Fruit fly (Drosophila melanogaster) whole organism, embryonic: ENCODE measurements around the gene CG11598.

Source experiments
- CG10147 ChIP-seq: fragments of 200-800 bp; sonication (Bioruptor generic); optimal IDR thresholded peaks from 2 replicates; lab custom pipeline; 2019; ENCODE audit warnings: missing biosample characterization, mild to moderate bottlenecking, missing genetic modification characterization, moderate library complexity
- CG1024 ChIP-seq: fragments of 200-800 bp; sonication (Bioruptor generic); IDR thresholded peaks from 2 replicates; pipeline ENCODE4 v1.3.6; 2022; ENCODE audit warnings: missing biosample characterization, missing genetic modification characterization
- CG10321 ChIP-seq: fragments of 200-800 bp; sonication (Bioruptor generic); IDR thresholded peaks from 2 replicates; pipeline ENCODE4 v1.3.6; 2022; ENCODE audit warnings: missing biosample characterization, missing genetic modification characterization
- CG11456 ChIP-seq: fragments of 200-800 bp; sonication (Bioruptor generic); IDR thresholded peaks from 3 replicates; pipeline ENCODE4 v1.3.6; 2022; ENCODE audit warnings: missing biosample characterization, missing genetic modification characterization
- CG12071 ChIP-seq: fragments of 200-800 bp; sonication (Bioruptor generic); optimal IDR thresholded peaks from 3 replicates; lab custom pipeline; 2018; ENCODE audit warnings: missing biosample characterization, mild to moderate bottlenecking, missing genetic modification characterization
- CG13123 ChIP-seq: fragments of 200-800 bp; sonication (Bioruptor generic); optimal IDR thresholded peaks from 2 replicates; lab custom pipeline; 2016; ENCODE audit warnings: missing biosample characterization, missing genetic modification characterization
- CG14014 ChIP-seq: fragments of 200-800 bp; sonication (Bioruptor generic); IDR thresholded peaks from 2 replicates; pipeline ENCODE4 v1.3.6; 2022; ENCODE audit warnings: missing biosample characterization, missing genetic modification characterization
- CG15479 ChIP-seq: fragments of 200-800 bp; sonication (Bioruptor generic); optimal IDR thresholded peaks from 3 replicates; lab custom pipeline; 2019; ENCODE audit warnings: missing biosample characterization, mild to moderate bottlenecking, missing genetic modification characterization, moderate library complexity
- CG16863 ChIP-seq: fragments of 200-800 bp; sonication (Bioruptor generic); optimal IDR thresholded peaks from 3 replicates; lab custom pipeline; 2016; ENCODE audit warnings: missing biosample characterization, missing genetic modification characterization
- CG18764 ChIP-seq: fragments of 200-800 bp; sonication (Bioruptor generic); optimal IDR thresholded peaks from 3 replicates; lab custom pipeline; 2016; ENCODE audit warnings: missing biosample characterization, missing genetic modification characterization
- CG2129 ChIP-seq: fragments of 200-800 bp; sonication (Bioruptor generic); IDR thresholded peaks from 2 replicates; pipeline ENCODE4 v1.3.6; 2022; ENCODE audit warnings: missing biosample characterization, missing genetic modification characterization; ENCODE audit not compliant: partially characterized antibody
- CG4328 ChIP-seq: fragments of 200-800 bp; sonication (Bioruptor generic); optimal IDR thresholded peaks from 3 replicates; lab custom pipeline; 2017; ENCODE audit warnings: missing biosample characterization, missing genetic modification reagents, missing genetic modification characterization
- CG4404 ChIP-seq: fragments of 200-800 bp; sonication (Bioruptor generic); IDR thresholded peaks from 2 replicates; pipeline ENCODE4 v1.3.6; 2022; ENCODE audit warnings: missing biosample characterization, missing genetic modification characterization
- CG4424 ChIP-seq: fragments of 200-800 bp; sonication (Bioruptor generic); optimal IDR thresholded peaks from 3 replicates; lab custom pipeline; 2016; ENCODE audit warnings: missing biosample characterization, missing genetic modification characterization
- CG4617 ChIP-seq: fragments of 200-800 bp; sonication (Bioruptor generic); optimal IDR thresholded peaks from 3 replicates; lab custom pipeline; 2016; ENCODE audit warnings: missing biosample characterization, missing genetic modification characterization, borderline replicate concordance
- CG6813 ChIP-seq: fragments of 200-800 bp; sonication (Bioruptor generic); optimal IDR thresholded peaks from 2 replicates; lab custom pipeline; 2017; ENCODE audit warnings: missing biosample characterization, missing genetic modification characterization, mild to moderate bottlenecking, moderate library complexity, missing genetic modification reagents
- CG7556 ChIP-seq: fragments of 200-800 bp; sonication (Bioruptor generic); optimal IDR thresholded peaks from 2 replicates; lab custom pipeline; 2017; ENCODE audit warnings: missing biosample characterization, mild to moderate bottlenecking, missing genetic modification characterization
- CG7786 ChIP-seq: fragments of 200-800 bp; sonication (Bioruptor generic); optimal IDR thresholded peaks from 2 replicates; lab custom pipeline; 2016; ENCODE audit warnings: missing biosample characterization, missing genetic modification characterization
- CG8478 ChIP-seq: fragments of >200 bp; optimal IDR thresholded peaks from 2 replicates; lab custom pipeline; 2018
- CG8944 ChIP-seq: fragments of 200-800 bp; sonication (Bioruptor generic); optimal IDR thresholded peaks from 3 replicates; lab custom pipeline; 2016; ENCODE audit warnings: missing biosample characterization, missing genetic modification characterization
- CG9215 ChIP-seq: fragments of 200-800 bp; sonication (Bioruptor generic); IDR thresholded peaks from 2 replicates; pipeline ENCODE4 v1.3.6; 2022; ENCODE audit warnings: missing biosample characterization, missing genetic modification characterization
- CG9797 ChIP-seq: fragments of 200-800 bp; sonication (Bioruptor generic); optimal IDR thresholded peaks from 3 replicates; lab custom pipeline; 2018; ENCODE audit warnings: missing biosample characterization, mild to moderate bottlenecking, missing genetic modification characterization
- CG9817 ChIP-seq: fragments of 200-800 bp; sonication (Bioruptor generic); optimal IDR thresholded peaks from 2 replicates; lab custom pipeline; 2018; ENCODE audit warnings: missing biosample characterization, mild to moderate bottlenecking, missing genetic modification characterization, moderate library complexity
- Dfd ChIP-seq, 2 experiments: fragments of >200 bp; optimal IDR thresholded peaks; 2 replicates each; lab custom pipeline; 2017; ENCODE audit warnings: missing biosample characterization in 2 of 2, missing genetic modification characterization in 2 of 2
- Dip2 ChIP-seq: fragments of 200-800 bp; sonication (Bioruptor generic); IDR thresholded peaks from 2 replicates; pipeline ENCODE4 v1.3.6; 2022; ENCODE audit warnings: missing biosample characterization, missing genetic modification characterization
- GATAe ChIP-seq: fragments of 200-800 bp; sonication (Bioruptor generic); conservative IDR thresholded peaks from 2 replicates; pipeline ENCODE4 v1.3.6; 2022; ENCODE audit warnings: missing biosample characterization, missing genetic modification characterization
- Hey ChIP-seq: fragments of 200-800 bp; sonication (Bioruptor generic); optimal IDR thresholded peaks from 3 replicates; lab custom pipeline; 2018; ENCODE audit warnings: missing biosample characterization, mild to moderate bottlenecking, missing genetic modification characterization
- HmgZ ChIP-seq: fragments of 200-800 bp; sonication (Bioruptor generic); optimal IDR thresholded peaks from 2 replicates; lab custom pipeline; 2018; ENCODE audit warnings: missing biosample characterization, mild to moderate bottlenecking, missing genetic modification characterization
- Lhr ChIP-seq: fragments of 200-800 bp; sonication (Bioruptor generic); optimal IDR thresholded peaks from 3 replicates; lab custom pipeline; 2017; ENCODE audit warnings: mild to moderate bottlenecking, missing biosample characterization, missing genetic modification reagents, missing genetic modification characterization
- Nf-YC ChIP-seq: fragments of 200-800 bp; optimal IDR thresholded peaks from 3 replicates; lab custom pipeline; 2019; ENCODE audit warnings: missing biosample characterization, mild to moderate bottlenecking, missing genetic modification characterization, moderate library complexity
- Sry-β ChIP-seq: fragments of 200-800 bp; sonication (Bioruptor generic); optimal IDR thresholded peaks from 2 replicates; lab custom pipeline; 2018; ENCODE audit warnings: missing biosample characterization, mild to moderate bottlenecking, missing genetic modification characterization, moderate library complexity
- Stat92E ChIP-seq, 3 experiments: fragments of >200 bp in 2 of 3; fragments of 200-800 bp in 1 of 3; sonication (Bioruptor generic) in 1 of 3; optimal IDR thresholded peaks; 2 replicates each; lab custom pipeline; 2017 to 2019; ENCODE audit warnings: missing biosample characterization in 3 of 3, missing genetic modification characterization in 3 of 3, mild to moderate bottlenecking in 1 of 3, moderate library complexity in 1 of 3
- abd-A ChIP-seq: fragments of 200-800 bp; sonication (Bioruptor generic); optimal IDR thresholded peaks from 3 replicates; lab custom pipeline; 2019; ENCODE audit warnings: missing biosample characterization, mild to moderate bottlenecking, missing genetic modification characterization, moderate library complexity
- ash1 ChIP-seq: fragments of 200-800 bp; sonication (Bioruptor generic); optimal IDR thresholded peaks from 2 replicates; lab custom pipeline; 2018; ENCODE audit warnings: missing biosample characterization, mild to moderate bottlenecking, missing genetic modification characterization
- ato ChIP-seq: fragments of 200-800 bp; sonication (Bioruptor generic); IDR thresholded peaks from 2 replicates; pipeline ENCODE4 v1.3.6; 2022; ENCODE audit warnings: missing biosample characterization, missing genetic modification characterization; ENCODE audit not compliant: partially characterized antibody
- bab2 ChIP-seq: fragments of 200-800 bp; sonication (Bioruptor generic); optimal IDR thresholded peaks from 2 replicates; lab custom pipeline; 2016; ENCODE audit warnings: missing biosample characterization, missing genetic modification characterization
- chm ChIP-seq: fragments of 200-800 bp; sonication (Bioruptor generic); IDR thresholded peaks from 2 replicates; pipeline ENCODE4 v1.3.6; 2022; ENCODE audit warnings: missing biosample characterization, missing genetic modification characterization
- chn ChIP-seq: fragments of 200-800 bp; sonication (Bioruptor generic); optimal IDR thresholded peaks from 2 replicates; lab custom pipeline; 2016; ENCODE audit warnings: missing biosample characterization, missing genetic modification characterization
- crc ChIP-seq: fragments of 200-800 bp; sonication (Bioruptor generic); optimal IDR thresholded peaks from 2 replicates; lab custom pipeline; 2016; ENCODE audit warnings: missing biosample characterization, missing genetic modification characterization
- da ChIP-seq: fragments of 200-800 bp; sonication (Bioruptor generic); optimal IDR thresholded peaks from 2 replicates; lab custom pipeline; 2016; ENCODE audit warnings: missing biosample characterization, missing genetic modification characterization
- esg ChIP-seq: fragments of 200-800 bp; sonication (Bioruptor generic); conservative IDR thresholded peaks from 2 replicates; pipeline ENCODE4 v1.3.6; 2022; ENCODE audit warnings: missing biosample characterization, missing genetic modification characterization
- eve ChIP-seq, 2 experiments: fragments of >200 bp; optimal IDR thresholded peaks; 2 replicates each; lab custom pipeline; 2017; ENCODE audit warnings: missing biosample characterization in 2 of 2, missing genetic modification characterization in 2 of 2
- gro ChIP-seq: fragments of 200-800 bp; sonication (Bioruptor generic); optimal IDR thresholded peaks from 2 replicates; lab custom pipeline; 2016; ENCODE audit warnings: missing biosample characterization, missing genetic modification characterization
- hb ChIP-seq: fragments of 200-800 bp; sonication (Bioruptor generic); IDR thresholded peaks from 3 replicates; pipeline ENCODE4 v1.3.6; 2022; ENCODE audit warnings: missing biosample characterization, missing genetic modification characterization; ENCODE audit not compliant: partially characterized antibody
- pros ChIP-seq: fragments of 200-800 bp; sonication (Bioruptor generic); optimal IDR thresholded peaks from 3 replicates; lab custom pipeline; 2019; ENCODE audit warnings: missing biosample characterization, mild to moderate bottlenecking, missing genetic modification characterization, moderate library complexity
- scrt ChIP-seq: fragments of 200-800 bp; sonication (Bioruptor generic); optimal IDR thresholded peaks from 2 replicates; lab custom pipeline; 2018; ENCODE audit warnings: missing biosample characterization, mild to moderate bottlenecking, missing genetic modification characterization, moderate library complexity
- so ChIP-seq: fragments of 200-800 bp; sonication (Bioruptor generic); IDR thresholded peaks from 3 replicates; pipeline ENCODE4 v1.3.6; 2022; ENCODE audit warnings: missing biosample characterization, missing genetic modification characterization
- sr ChIP-seq: fragments of 200-800 bp; sonication (Bioruptor generic); IDR thresholded peaks from 3 replicates; pipeline ENCODE4 v1.3.6; 2022; ENCODE audit warnings: missing biosample characterization, missing genetic modification characterization
- tll ChIP-seq, 2 experiments: fragments of 200-800 bp in 1 of 2; fragments of >200 bp in 1 of 2; sonication (Bioruptor generic) in 1 of 2; optimal IDR thresholded peaks; 2 replicates each; lab custom pipeline; 2017 to 2019; ENCODE audit warnings: missing biosample characterization in 2 of 2, missing genetic modification characterization in 2 of 2, mild to moderate bottlenecking in 1 of 2, moderate library complexity in 1 of 2
- usp ChIP-seq: fragments of >200 bp; optimal IDR thresholded peaks from 2 replicates; lab custom pipeline; 2017; ENCODE audit warnings: missing biosample characterization, missing genetic modification characterization
- zen2 ChIP-seq: fragments of 200-800 bp; sonication (Bioruptor generic); IDR thresholded peaks from 3 replicates; pipeline ENCODE4 v1.3.6; 2022; ENCODE audit warnings: missing biosample characterization, missing genetic modification characterization; ENCODE audit not compliant: partially characterized antibody

CG11598 gene

DNA sequence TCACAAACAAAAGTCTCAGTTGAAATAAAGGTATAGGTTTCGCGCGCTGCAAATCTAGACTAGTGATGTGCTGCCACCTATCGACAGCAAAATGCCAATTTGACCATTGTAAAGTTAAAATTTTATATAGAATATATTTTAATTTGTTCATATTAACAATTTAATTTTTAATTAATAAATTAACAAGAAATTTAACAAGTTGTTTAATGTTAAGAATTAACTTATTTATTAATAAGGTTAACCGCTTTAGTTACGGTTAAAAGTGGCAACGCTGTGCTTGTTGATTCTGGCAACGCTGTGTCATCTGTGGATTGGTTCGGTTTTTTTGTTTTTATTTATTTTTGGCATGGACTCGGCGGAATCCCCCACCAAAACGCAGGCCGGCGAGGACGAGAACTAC lies 4.3 kb upstream of the CG11598 start, which contains the start of gene Not10 (continued):
- no peak for TF ChIP-seq chm (GFP tag; lab: Robert Waterston, UW)
- no peak for TF ChIP-seq CG11456
- TF ChIP-seq CG10321 (GFP tag; lab: Robert Waterston, UW), result no peak
- TF ChIP-seq CG14014, result 0 out of 2 replicates have a peak, but pooled peaks have one; percentile 9
- TF ChIP-seq crc, result no peak
- peak; percentile 77 for TF ChIP-seq CG4617
- TF ChIP-seq esg (GFP tag; lab: Robert Waterston, UW), result no peak; the same call in 1 of the 2 replicates
- TF ChIP-seq CG12071 (GFP tag; lab: Kevin White, UChicago), result no peak
- no peak for TF ChIP-seq CG10147 (GFP tag; lab: Kevin White, UChicago)
- TF ChIP-seq CG8478, result no peak
- peak; percentile 52 for TF ChIP-seq CG9817 (tag; lab: Kevin White, UChicago)
- TF ChIP-seq CG4424 (GFP tag; lab: Kevin White, UChicago), result peak; percentile 31
- TF ChIP-seq CG18764 (GFP tag; lab: Kevin White, UChicago), result peak; percentile 27
- no peak for TF ChIP-seq Stat92E (GFP tag; optimal IDR thresholded peaks at IDR 0.05; lab: Kevin White, UChicago)
- TF ChIP-seq bab2, result no peak
- TF ChIP-seq CG15479 (GFP tag; lab: Kevin White, UChicago), result no peak
- peak; percentile 52; the same call in 1 of the 2 replicates for TF ChIP-seq CG2129
- TF ChIP-seq tll (GFP tag; optimal IDR thresholded peaks at IDR 0.05; lab: Kevin White, UChicago), result no peak
- no peak for TF ChIP-seq CG7556 (GFP tag; lab: Kevin White, UChicago)
- no peak for TF ChIP-seq GATAe (GFP tag; lab: Robert Waterston, UW)
- no peak for TF ChIP-seq CG8944
- no peak for TF ChIP-seq CG13123
- TF ChIP-seq sr (GFP tag; lab: Robert Waterston, UW), result no peak
- TF ChIP-seq so (GFP tag; lab: Robert Waterston, UW), result no peak
- TF ChIP-seq CG7786 (GFP tag; lab: Kevin White, UChicago), result no peak
- no peak for TF ChIP-seq Sry-β (GFP tag; lab: Kevin White, UChicago)
- no peak for TF ChIP-seq CG1024 (GFP tag; lab: Robert Waterston, UW)
- TF ChIP-seq CG9215 (GFP tag; lab: Robert Waterston, UW), result no peak
- no peak for TF ChIP-seq CG4404
- TF ChIP-seq Nf-YC, result no peak
- TF ChIP-seq abd-A (tag; lab: Kevin White, UChicago), result no peak
- TF ChIP-seq pros (GFP tag; lab: Kevin White, UChicago), result no peak
- peak; percentile 59; the same call in 1 of the 3 replicates for TF ChIP-seq hb (GFP tag; lab: Robert Waterston, UW)
- TF ChIP-seq scrt (GFP tag; lab: Kevin White, UChicago), result no peak
- no peak for TF ChIP-seq ato (GFP tag; lab: Robert Waterston, UW)
- TF ChIP-seq ash1 (GFP tag; lab: Kevin White, UChicago), result no peak
- no peak for TF ChIP-seq chn (GFP tag; lab: Kevin White, UChicago)
- no peak; the same call in 2 of the 3 replicates for TF ChIP-seq zen2 (GFP tag; lab: Robert Waterston, UW)
- TF ChIP-seq Hey, result no peak
- TF ChIP-seq Lhr (GFP tag; lab: Kevin White, UChicago), result peak; percentile 22
- no peak for TF ChIP-seq eve (GFP tag; optimal IDR thresholded peaks at IDR 0.05; lab: Kevin White, UChicago)
- TF ChIP-seq usp (GFP tag; lab: Kevin White, UChicago), result no peak
- peak; percentile 35 for TF ChIP-seq HmgZ (tag; lab: Kevin White, UChicago)
- no peak for TF ChIP-seq CG6813 (GFP tag; lab: Kevin White, UChicago)
- TF ChIP-seq Dfd (GFP tag; optimal IDR thresholded peaks at IDR 0.05; lab: Kevin White, UChicago), result no peak
- TF ChIP-seq CG16863 (GFP tag; lab: Kevin White, UChicago), result no peak
- peak; percentile 36 for TF ChIP-seq CG4328 (GFP tag; lab: Kevin White, UChicago)
- TF ChIP-seq Dip2 (GFP tag; lab: Robert Waterston, UW), result no peak
- TF ChIP-seq CG9797, result peak; percentile 20
- TF ChIP-seq gro (GFP tag; lab: Kevin White, UChicago), result no peak
- TF ChIP-seq da (GFP tag; lab: Kevin White, UChicago), result no peak
